Fruit fly (Drosophila melanogaster) whole organism, embryonic: Measurements from ENCODE around the gene Iru.

ENCODE experiments used
- Atf3 ChIP-seq: fragments of 200-800 bp; sonication (Bioruptor generic); optimal IDR thresholded peaks from 3 replicates; lab custom pipeline; 2016; ENCODE audit warnings: missing biosample characterization, missing genetic modification characterization
- CG10366 ChIP-seq: fragments of 200-800 bp; sonication (Bioruptor generic); IDR thresholded peaks from 2 replicates; pipeline ENCODE4 v1.3.6; 2022; ENCODE audit warnings: missing biosample characterization, missing genetic modification characterization
- CG11504 ChIP-seq: fragments of 200-800 bp; sonication (Bioruptor generic); optimal IDR thresholded peaks from 3 replicates; lab custom pipeline; 2019; ENCODE audit warnings: missing biosample characterization, mild to moderate bottlenecking, missing genetic modification characterization, moderate library complexity
- CG12219 ChIP-seq: fragments of 200-800 bp; sonication (Bioruptor generic); optimal IDR thresholded peaks from 3 replicates; lab custom pipeline; 2018; ENCODE audit warnings: missing biosample characterization, mild to moderate bottlenecking, missing genetic modification characterization
- CG12942 ChIP-seq: fragments of 200-800 bp; sonication (Bioruptor generic); optimal IDR thresholded peaks from 3 replicates; lab custom pipeline; 2016; ENCODE audit warnings: missing biosample characterization, missing genetic modification characterization
- CG14014 ChIP-seq: fragments of 200-800 bp; sonication (Bioruptor generic); IDR thresholded peaks from 2 replicates; pipeline ENCODE4 v1.3.6; 2022; ENCODE audit warnings: missing biosample characterization, missing genetic modification characterization
- CG14050 ChIP-seq: fragments of 200-800 bp; sonication (Bioruptor generic); IDR thresholded peaks from 3 replicates; pipeline ENCODE4 v1.3.6; 2022; ENCODE audit warnings: missing biosample characterization, missing genetic modification characterization
- CG15514 ChIP-seq: fragments of 200-800 bp; sonication (Bioruptor generic); optimal IDR thresholded peaks from 3 replicates; lab custom pipeline; 2017; ENCODE audit warnings: missing biosample characterization, missing genetic modification characterization, mild to moderate bottlenecking, moderate library complexity, missing genetic modification reagents
- CG30020 ChIP-seq: fragments of 200-800 bp; optimal IDR thresholded peaks from 2 replicates; lab custom pipeline; 2019; ENCODE audit warnings: missing biosample characterization, mild to moderate bottlenecking, missing genetic modification characterization, moderate library complexity
- CG3065 ChIP-seq: fragments of 200-800 bp; sonication (Bioruptor generic); optimal IDR thresholded peaks from 2 replicates; lab custom pipeline; 2016; ENCODE audit warnings: missing biosample characterization, missing genetic modification characterization
- CG33213 ChIP-seq: fragments of 200-800 bp; sonication (Bioruptor generic); optimal IDR thresholded peaks from 3 replicates; lab custom pipeline; 2016; ENCODE audit warnings: missing biosample characterization, missing genetic modification characterization
- CG33557 ChIP-seq: fragments of 200-800 bp; sonication (Bioruptor generic); optimal IDR thresholded peaks from 2 replicates; lab custom pipeline; 2019; ENCODE audit warnings: missing biosample characterization, mild to moderate bottlenecking, missing genetic modification characterization, moderate library complexity
- CG3407 ChIP-seq: fragments of 200-800 bp; sonication (Bioruptor generic); optimal IDR thresholded peaks from 2 replicates; lab custom pipeline; 2018; ENCODE audit warnings: missing biosample characterization, mild to moderate bottlenecking, missing genetic modification characterization
- CG4282 ChIP-seq: fragments of 200-800 bp; sonication (Bioruptor generic); optimal IDR thresholded peaks from 2 replicates; lab custom pipeline; 2016; ENCODE audit warnings: missing biosample characterization, missing genetic modification characterization
- CG5180 ChIP-seq: fragments of 200-800 bp; sonication (Bioruptor generic); optimal IDR thresholded peaks from 3 replicates; lab custom pipeline; 2017; ENCODE audit warnings: missing biosample characterization, missing genetic modification characterization, mild to moderate bottlenecking, moderate library complexity, missing genetic modification reagents
- CG6683 ChIP-seq: fragments of 200-800 bp; sonication (Bioruptor generic); optimal IDR thresholded peaks from 2 replicates; lab custom pipeline; 2017; ENCODE audit warnings: missing biosample characterization, mild to moderate bottlenecking, missing genetic modification characterization, missing genetic modification reagents
- CG6689 ChIP-seq: fragments of 200-800 bp; sonication (Bioruptor generic); IDR thresholded peaks from 2 replicates; pipeline ENCODE4 v1.3.6; 2022; ENCODE audit warnings: missing biosample characterization, missing genetic modification characterization
- CG7745 ChIP-seq: fragments of 200-800 bp; sonication (Bioruptor generic); optimal IDR thresholded peaks from 2 replicates; lab custom pipeline; 2018; ENCODE audit warnings: missing biosample characterization, mild to moderate bottlenecking, missing genetic modification characterization, moderate library complexity
- Dfd ChIP-seq, 2 experiments: fragments of >200 bp; optimal IDR thresholded peaks; 2 replicates each; lab custom pipeline; 2017; ENCODE audit warnings: missing biosample characterization in 2 of 2, missing genetic modification characterization in 2 of 2
- E2f1 ChIP-seq: fragments of 200-800 bp; sonication (Bioruptor generic); IDR thresholded peaks from 2 replicates; pipeline ENCODE4 v1.3.6; 2022; ENCODE audit warnings: missing biosample characterization, missing genetic modification characterization
- ERR ChIP-seq: fragments of 200-800 bp; sonication (Bioruptor generic); optimal IDR thresholded peaks from 2 replicates; lab custom pipeline; 2016; ENCODE audit warnings: missing biosample characterization, missing genetic modification characterization
- Elba2 ChIP-seq: fragments of 200-800 bp; sonication (Bioruptor generic); optimal IDR thresholded peaks from 3 replicates; lab custom pipeline; 2016; ENCODE audit warnings: missing biosample characterization, missing genetic modification characterization
- Ets65A ChIP-seq: fragments of 200-800 bp; sonication (Bioruptor generic); peaks from one replicate; lab custom pipeline; 2016; ENCODE audit warnings: missing biosample characterization, missing genetic modification characterization
- GATAe ChIP-seq: fragments of 200-800 bp; sonication (Bioruptor generic); conservative IDR thresholded peaks from 2 replicates; pipeline ENCODE4 v1.3.6; 2022; ENCODE audit warnings: missing biosample characterization, missing genetic modification characterization
- Hand ChIP-seq: fragments of 200-800 bp; sonication (Bioruptor generic); optimal IDR thresholded peaks from 2 replicates; lab custom pipeline; 2017; ENCODE audit warnings: mild to moderate bottlenecking, missing biosample characterization, missing genetic modification reagents, missing genetic modification characterization
- Hey ChIP-seq: fragments of 200-800 bp; sonication (Bioruptor generic); optimal IDR thresholded peaks from 3 replicates; lab custom pipeline; 2018; ENCODE audit warnings: missing biosample characterization, mild to moderate bottlenecking, missing genetic modification characterization
- Hmr ChIP-seq: fragments of 200-800 bp; sonication (Bioruptor generic); optimal IDR thresholded peaks from 3 replicates; lab custom pipeline; 2017; ENCODE audit warnings: mild to moderate bottlenecking, missing biosample characterization, missing genetic modification reagents, missing genetic modification characterization
- Lhr ChIP-seq: fragments of 200-800 bp; sonication (Bioruptor generic); optimal IDR thresholded peaks from 3 replicates; lab custom pipeline; 2017; ENCODE audit warnings: mild to moderate bottlenecking, missing biosample characterization, missing genetic modification reagents, missing genetic modification characterization
- Optix ChIP-seq: fragments of 200-800 bp; sonication (Bioruptor generic); IDR thresholded peaks from 3 replicates; pipeline ENCODE4 v1.3.6; 2022; ENCODE audit warnings: missing biosample characterization, missing genetic modification characterization
- Tbp ChIP-seq: fragments of >200 bp; optimal IDR thresholded peaks from 2 replicates; lab custom pipeline; 2018; ENCODE audit warnings: missing biosample characterization, missing genetic modification characterization
- Xbp1 ChIP-seq: fragments of 200-800 bp; sonication (Bioruptor generic); optimal IDR thresholded peaks from 3 replicates; lab custom pipeline; 2016; ENCODE audit warnings: missing biosample characterization, mild to moderate bottlenecking, missing genetic modification characterization
- ase ChIP-seq: fragments of 200-800 bp; sonication (Bioruptor generic); IDR thresholded peaks from 3 replicates; pipeline ENCODE4 v1.3.6; 2022; ENCODE audit warnings: missing biosample characterization, missing genetic modification characterization
- ash1 ChIP-seq: fragments of 200-800 bp; sonication (Bioruptor generic); optimal IDR thresholded peaks from 2 replicates; lab custom pipeline; 2018; ENCODE audit warnings: missing biosample characterization, mild to moderate bottlenecking, missing genetic modification characterization
- corto ChIP-seq: fragments of 200-800 bp; sonication (Bioruptor generic); optimal IDR thresholded peaks from 2 replicates; lab custom pipeline; 2016; ENCODE audit warnings: missing biosample characterization, mild to moderate bottlenecking, missing genetic modification characterization, moderate library complexity
- crp ChIP-seq, 2 experiments: fragments of 200-800 bp; sonication (Bioruptor generic); optimal IDR thresholded peaks; 2 replicates in 1 of 2; 3 replicates in 1 of 2; lab custom pipeline; 2017; ENCODE audit warnings: missing biosample characterization in 2 of 2, missing genetic modification characterization in 2 of 2, mild to moderate bottlenecking in 1 of 2, moderate library complexity in 1 of 2
- her ChIP-seq: fragments of 200-800 bp; sonication (Bioruptor generic); optimal IDR thresholded peaks from 2 replicates; lab custom pipeline; 2016; ENCODE audit warnings: missing biosample characterization, missing genetic modification characterization
- hth ChIP-seq: fragments of >200 bp; optimal IDR thresholded peaks from 2 replicates; lab custom pipeline; 2017; ENCODE audit warnings: inconsistent platforms
- lmd ChIP-seq: fragments of 200-800 bp; sonication (Bioruptor generic); IDR thresholded peaks from 2 replicates; pipeline ENCODE4 v1.3.6; 2022; ENCODE audit warnings: missing biosample characterization, missing genetic modification characterization
- nau ChIP-seq: fragments of 200-800 bp; sonication (Bioruptor generic); optimal IDR thresholded peaks from 3 replicates; lab custom pipeline; 2017; ENCODE audit warnings: missing biosample characterization, mild to moderate bottlenecking, missing genetic modification characterization, missing genetic modification reagents
- nom ChIP-seq: fragments of 200-800 bp; sonication (Bioruptor generic); optimal IDR thresholded peaks from 2 replicates; lab custom pipeline; 2017; ENCODE audit warnings: missing biosample characterization, missing genetic modification characterization, mild to moderate bottlenecking, moderate library complexity, missing genetic modification reagents
- rib ChIP-seq: fragments of 200-800 bp; sonication (Bioruptor generic); IDR thresholded peaks from 2 replicates; pipeline ENCODE4 v1.3.6; 2022; ENCODE audit warnings: missing biosample characterization, missing genetic modification characterization
- ro ChIP-seq: fragments of 200-800 bp; sonication (Bioruptor generic); IDR thresholded peaks from 2 replicates; pipeline ENCODE4 v1.3.6; 2022; ENCODE audit warnings: missing biosample characterization, missing genetic modification characterization
- row ChIP-seq: fragments of 200-800 bp; sonication (Bioruptor generic); IDR thresholded peaks from 3 replicates; pipeline ENCODE4 v1.3.6; 2022; ENCODE audit warnings: missing biosample characterization, missing genetic modification characterization
- sisA ChIP-seq: fragments of 200-800 bp; sonication (Bioruptor generic); IDR thresholded peaks from 2 replicates; pipeline ENCODE4 v1.3.6; 2022; ENCODE audit warnings: missing biosample characterization, missing genetic modification characterization
- sr ChIP-seq: fragments of 200-800 bp; sonication (Bioruptor generic); IDR thresholded peaks from 3 replicates; pipeline ENCODE4 v1.3.6; 2022; ENCODE audit warnings: missing biosample characterization, missing genetic modification characterization
- tll ChIP-seq, 2 experiments: fragments of 200-800 bp in 1 of 2; fragments of >200 bp in 1 of 2; sonication (Bioruptor generic) in 1 of 2; optimal IDR thresholded peaks; 2 replicates each; lab custom pipeline; 2017 to 2019; ENCODE audit warnings: missing biosample characterization in 2 of 2, missing genetic modification characterization in 2 of 2, mild to moderate bottlenecking in 1 of 2, moderate library complexity in 1 of 2
- twi ChIP-seq: fragments of 200-800 bp; optimal IDR thresholded peaks from 2 replicates; lab custom pipeline; 2019; ENCODE audit warnings: missing biosample characterization, mild to moderate bottlenecking, missing genetic modification characterization, moderate library complexity
- usp ChIP-seq: fragments of >200 bp; optimal IDR thresholded peaks from 2 replicates; lab custom pipeline; 2017; ENCODE audit warnings: missing biosample characterization, missing genetic modification characterization
- zen ChIP-seq: fragments of 200-800 bp; sonication (Bioruptor generic); optimal IDR thresholded peaks from 3 replicates; lab custom pipeline; 2018; ENCODE audit warnings: missing biosample characterization, mild to moderate bottlenecking, missing genetic modification characterization, moderate library complexity

The Iru gene

DNA sequence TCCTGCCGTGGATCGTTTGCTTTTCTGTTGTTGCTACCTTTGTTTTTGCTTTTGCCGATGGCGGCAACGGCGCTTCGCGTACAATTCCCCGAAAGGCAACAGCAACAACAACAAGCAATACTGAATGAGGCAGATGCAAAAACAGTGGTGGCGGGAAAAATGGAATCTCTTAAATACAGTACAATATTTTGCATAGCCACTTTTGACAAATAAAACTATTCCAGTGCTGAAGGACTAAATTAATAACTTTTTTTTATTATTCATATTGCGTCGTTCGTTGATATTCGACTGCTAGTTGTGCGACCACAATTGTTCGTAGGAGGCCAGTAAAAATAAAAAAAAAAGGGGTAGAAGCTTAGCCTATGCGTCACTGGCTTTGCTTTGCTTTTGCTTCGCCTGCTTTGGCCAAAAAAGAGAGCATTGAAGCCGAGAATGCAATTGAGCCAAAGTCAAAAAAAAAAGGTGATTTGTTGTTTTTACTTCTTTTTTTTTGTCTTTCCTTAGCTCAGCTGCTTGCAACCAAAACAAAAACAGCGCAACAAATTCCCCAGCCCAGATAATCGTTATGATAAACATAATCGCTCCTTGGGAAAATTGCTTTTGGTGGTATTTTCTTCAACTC lies 25.7 kb downstream of the Iru start (continued):
- TF ChIP-seq twi = peak; percentile 43
- peak; percentile 48 for TF ChIP-seq CG33213 (GFP tag; lab: Kevin White, UChicago)
- peak; percentile 92 for TF ChIP-seq CG11504 (tag; lab: Kevin White, UChicago)
- TF ChIP-seq CG4282 (GFP tag; lab: Kevin White, UChicago) = peak; percentile 52
- TF ChIP-seq CG3407 (GFP tag; lab: Kevin White, UChicago) = peak; percentile 77
- peak; percentile 13 to 41 for TF ChIP-seq crp (GFP tag; optimal IDR thresholded peaks at IDR 0.05; lab: Kevin White, UChicago)
- peak; percentile 75 for TF ChIP-seq CG15514
- TF ChIP-seq CG12942 (GFP tag; lab: Kevin White, UChicago) = peak; percentile 80
- peak; percentile 85 for TF ChIP-seq Ets65A (GFP tag; lab: Kevin White, UChicago)
- peak; percentile 75 for TF ChIP-seq ERR
- TF ChIP-seq Optix (GFP tag; lab: Robert Waterston, UW) = peak; percentile 89
- no peak for TF ChIP-seq Tbp (GFP tag; lab: Kevin White, UChicago)
- TF ChIP-seq CG12219 (GFP tag; lab: Kevin White, UChicago) = peak; percentile 86
- TF ChIP-seq Atf3 = peak; percentile 79
- peak; percentile 19 for TF ChIP-seq CG30020 (tag; lab: Kevin White, UChicago)
- TF ChIP-seq CG6683 (GFP tag; lab: Kevin White, UChicago) = peak; percentile 73
- no peak for TF ChIP-seq Elba2
- peak; percentile 89 for TF ChIP-seq lmd
- TF ChIP-seq nom (GFP tag; lab: Kevin White, UChicago) = peak; percentile 97
- peak; percentile 46 for TF ChIP-seq Lhr (GFP tag; lab: Kevin White, UChicago)
- TF ChIP-seq CG33557 (GFP tag; lab: Kevin White, UChicago) = no peak
- peak; percentile 58 for TF ChIP-seq CG3065
- TF ChIP-seq corto (GFP tag; lab: Kevin White, UChicago) = peak; percentile 95
- peak; percentile 65 for TF ChIP-seq ro (GFP tag; lab: Robert Waterston, UW)
- TF ChIP-seq hth (lab: Kevin White, UChicago) = no peak
- no peak for TF ChIP-seq tll (GFP tag; optimal IDR thresholded peaks at IDR 0.05; lab: Kevin White, UChicago)
- peak; percentile 65 for TF ChIP-seq zen (tag; lab: Kevin White, UChicago)
- TF ChIP-seq row (GFP tag; lab: Robert Waterston, UW) = peak; percentile 90
- peak; percentile 53 for TF ChIP-seq ash1 (GFP tag; lab: Kevin White, UChicago)
- peak; percentile 86 for TF ChIP-seq E2f1 (GFP tag; lab: Robert Waterston, UW)
- TF ChIP-seq rib (GFP tag; lab: Robert Waterston, UW) = peak; percentile 50; the same call in 1 of the 2 replicates
- no peak for TF ChIP-seq Dfd (GFP tag; optimal IDR thresholded peaks at IDR 0.05; lab: Kevin White, UChicago)
- TF ChIP-seq CG14014 = peak; percentile 91
- no peak for TF ChIP-seq usp
- TF ChIP-seq CG6689 = peak; percentile 89
- TF ChIP-seq GATAe (GFP tag; lab: Robert Waterston, UW) = peak; percentile 30; the same call in 1 of the 2 replicates
- no peak for TF ChIP-seq CG7745 (tag; lab: Kevin White, UChicago)
- TF ChIP-seq nau = peak; percentile 80
- TF ChIP-seq CG5180 = peak; percentile 59
- TF ChIP-seq Hand (GFP tag; lab: Kevin White, UChicago) = peak; percentile 55
- peak; percentile 7 for TF ChIP-seq Hey (tag; lab: Kevin White, UChicago)
- TF ChIP-seq CG14050 (GFP tag; lab: Robert Waterston, UW) = peak; percentile 87
- peak; percentile 91 for TF ChIP-seq sisA
- peak; percentile 89 for TF ChIP-seq ase (GFP tag; lab: Robert Waterston, UW)
- TF ChIP-seq CG10366 (GFP tag; lab: Robert Waterston, UW) = peak; percentile 92
- peak; percentile 86 for TF ChIP-seq Xbp1 (GFP tag; lab: Kevin White, UChicago)
- peak; percentile 87 for TF ChIP-seq Hmr (GFP tag; lab: Kevin White, UChicago)
- TF ChIP-seq her (GFP tag; lab: Kevin White, UChicago) = peak; percentile 77
- TF ChIP-seq sr (GFP tag; lab: Robert Waterston, UW) = peak; percentile 83
